Worm (Caenorhabditis elegans) whole organism, young adult: ENCODE measurements around the gene Y54G2A.11.
"Not testable (repeated sequence)": the region's sequence is repeated elsewhere in the genome, so short reads cannot be mapped to it uniquely, and the experiment has no call there.

Source experiments
- ekl-4 ChIP-seq: fragments of 200-800 bp; sonication (Bioruptor generic); IDR thresholded peaks from 2 replicates; pipeline ENCODE4 v1.3.6; 2022; ENCODE audit warnings: missing genetic modification reagents, missing genetic modification characterization, missing compliant biosample characterization
- lin-40 ChIP-seq: sonication (generic microtip); optimal IDR thresholded peaks from 2 replicates; lab custom pipeline; 2016; ENCODE audit warnings: missing genetic modification characterization, mild to moderate bottlenecking, missing compliant biosample characterization, missing genotype, missing genetic modification reagents
- nhr-179 ChIP-seq: sonication (generic microtip); optimal IDR thresholded peaks from 2 replicates; lab custom pipeline; 2016; ENCODE audit warnings: mild to moderate bottlenecking, missing genetic modification characterization, missing compliant biosample characterization

ce11 chrIV:2719734-2720133 lies 51.9 kb downstream of the Y54G2A.11 start, which contains the start of gene ndua-12:
- TF ChIP-seq ekl-4; lin-40 (tag; lab: Kevin White, UChicago); nhr-179 (tag; lab: Kevin White, UChicago): not testable (repeated sequence)
